Worm (Caenorhabditis elegans) whole organism, L2 larva: Measurements from ENCODE around the gene str-56.
"Not testable (repeated sequence)": the region's sequence is repeated elsewhere in the genome, so short reads cannot be mapped to it uniquely, and the experiment has no call there.

Source experiments
- F13H6.1 ChIP-seq: sonication (generic microtip); optimal IDR thresholded peaks from 2 replicates; lab custom pipeline; 2016; ENCODE audit warnings: missing genetic modification characterization, missing compliant biosample characterization
- R02D3.7 ChIP-seq: fragments of 150-350 bp; optimal IDR thresholded peaks from 2 replicates; lab custom pipeline; 2014; ENCODE audit warnings: missing biosample characterization, missing genetic modification characterization
- Y55F3AM.14 ChIP-seq: fragments of 200-800 bp; sonication (Bioruptor generic); optimal IDR thresholded peaks from 2 replicates; lab custom pipeline; 2018; ENCODE audit warnings: mild to moderate bottlenecking, missing genetic modification characterization, missing compliant biosample characterization
- aly-2 ChIP-seq: fragments of 150-350 bp; optimal IDR thresholded peaks from 2 replicates; lab custom pipeline; 2014; ENCODE audit warnings: missing biosample characterization, missing genetic modification characterization
- ama-1 ChIP-seq: fragments of 150-350 bp; optimal IDR thresholded peaks from 2 replicates; lab custom pipeline; 2018; ENCODE audit warnings: inconsistent platforms
- blmp-1 ChIP-seq: sonication (generic microtip); optimal IDR thresholded peaks from 2 replicates; lab custom pipeline; 2017; ENCODE audit warnings: missing genetic modification characterization, mild to moderate bottlenecking, missing compliant biosample characterization, antibody characterized with exemption, moderate library complexity; ENCODE audit not compliant: insufficient read depth
- ceh-82 ChIP-seq: fragments of 150-350 bp; optimal IDR thresholded peaks from 2 replicates; lab custom pipeline; 2014; ENCODE audit warnings: missing biosample characterization, missing genetic modification characterization
- dmd-4 ChIP-seq: sonication (generic microtip); optimal IDR thresholded peaks from 2 replicates; lab custom pipeline; 2017; ENCODE audit warnings: missing biosample characterization, missing genetic modification characterization
- egl-27 ChIP-seq: sonication (generic microtip); optimal IDR thresholded peaks from 3 replicates; lab custom pipeline; 2017; ENCODE audit warnings: missing biosample characterization, missing genetic modification reagents, missing genetic modification characterization
- elt-1 ChIP-seq: fragments of 150-350 bp; optimal IDR thresholded peaks from 2 replicates; lab custom pipeline; 2014; ENCODE audit warnings: missing biosample characterization, missing genetic modification characterization
- gmeb-1 ChIP-seq: fragments of 150-350 bp; optimal IDR thresholded peaks from 2 replicates; lab custom pipeline; 2014; ENCODE audit warnings: missing biosample characterization, missing genetic modification characterization
- lin-11 ChIP-seq: fragments of 150-350 bp; sonication (generic microtip); optimal IDR thresholded peaks from 2 replicates; lab custom pipeline; 2014; ENCODE audit warnings: missing biosample characterization, missing genetic modification characterization, inconsistent platforms, mixed read lengths
- lin-13 ChIP-seq: fragments of 150-350 bp; optimal IDR thresholded peaks from 2 replicates; lab custom pipeline; 2014; ENCODE audit warnings: missing biosample characterization, missing genetic modification reagents, missing genetic modification characterization
- lin-39 ChIP-seq: fragments of 150-350 bp; optimal IDR thresholded peaks from 2 replicates; lab custom pipeline; 2014; ENCODE audit warnings: missing biosample characterization, missing genetic modification reagents, missing genetic modification characterization
- mab-5 ChIP-seq: fragments of 150-350 bp; optimal IDR thresholded peaks from 2 replicates; lab custom pipeline; 2014; ENCODE audit warnings: missing biosample characterization, missing genetic modification characterization
- nhr-10 ChIP-seq: sonication (generic microtip); optimal IDR thresholded peaks from 2 replicates; lab custom pipeline; 2017; ENCODE audit warnings: missing biosample characterization, missing genetic modification characterization
- nhr-11 ChIP-seq: fragments of 150-350 bp; optimal IDR thresholded peaks from 2 replicates; lab custom pipeline; 2014; ENCODE audit warnings: missing biosample characterization, missing genetic modification characterization
- nhr-12 ChIP-seq: fragments of 150-350 bp; optimal IDR thresholded peaks from 2 replicates; lab custom pipeline; 2014; ENCODE audit warnings: missing biosample characterization, missing genetic modification characterization
- nhr-21 ChIP-seq: fragments of 150-350 bp; optimal IDR thresholded peaks from 2 replicates; lab custom pipeline; 2014; ENCODE audit warnings: missing biosample characterization, missing genetic modification characterization
- nhr-23 ChIP-seq: fragments of 150-350 bp; optimal IDR thresholded peaks from 2 replicates; lab custom pipeline; 2014; ENCODE audit warnings: missing biosample characterization, missing genetic modification reagents, missing genetic modification characterization
- nhr-237 ChIP-seq: fragments of 150-350 bp; optimal IDR thresholded peaks from 2 replicates; lab custom pipeline; 2014; ENCODE audit warnings: missing biosample characterization, missing genetic modification characterization
- nhr-25 ChIP-seq: fragments of 150-350 bp; sonication (generic microtip); optimal IDR thresholded peaks from 3 replicates; lab custom pipeline; 2014; ENCODE audit warnings: missing biosample characterization, missing genetic modification characterization
- nhr-6 ChIP-seq: fragments of 150-350 bp; optimal IDR thresholded peaks from 2 replicates; lab custom pipeline; 2014; ENCODE audit warnings: missing biosample characterization, missing genetic modification characterization
- peb-1 ChIP-seq: fragments of 150-350 bp; optimal IDR thresholded peaks from 2 replicates; lab custom pipeline; 2014; ENCODE audit warnings: missing biosample characterization, missing genetic modification characterization
- sem-4 ChIP-seq: fragments of 150-350 bp; optimal IDR thresholded peaks from 2 replicates; lab custom pipeline; 2014; ENCODE audit warnings: missing biosample characterization, missing genetic modification reagents, missing genetic modification characterization
- skn-1 ChIP-seq: sonication (generic microtip); optimal IDR thresholded peaks from 2 replicates; lab custom pipeline; 2017; ENCODE audit warnings: missing biosample characterization, missing genetic modification characterization
- sma-3 ChIP-seq: sonication (generic microtip); optimal IDR thresholded peaks from 2 replicates; lab custom pipeline; 2016; ENCODE audit warnings: missing genetic modification reagents, missing genetic modification characterization, missing compliant biosample characterization
- snpc-4 ChIP-seq: fragments of 150-350 bp; optimal IDR thresholded peaks from 2 replicates; lab custom pipeline; 2014; ENCODE audit warnings: missing biosample characterization, missing genetic modification characterization
- unc-39 ChIP-seq: fragments of 150-350 bp; optimal IDR thresholded peaks from 2 replicates; lab custom pipeline; 2014; ENCODE audit warnings: missing biosample characterization, missing genetic modification characterization
- unc-62 ChIP-seq: fragments of 150-350 bp; optimal IDR thresholded peaks from 2 replicates; lab custom pipeline; 2014; ENCODE audit warnings: missing biosample characterization, missing genetic modification reagents, missing genetic modification characterization
- zag-1 ChIP-seq: fragments of 150-350 bp; optimal IDR thresholded peaks from 2 replicates; lab custom pipeline; 2014; ENCODE audit warnings: missing biosample characterization, missing genetic modification characterization
- ztf-1 ChIP-seq: fragments of 200-800 bp; sonication (Bioruptor generic); conservative IDR thresholded peaks from 2 replicates; pipeline ENCODE4 v1.3.6; 2022; ENCODE audit warnings: missing genetic modification characterization, missing compliant biosample characterization
- ztf-11 ChIP-seq: sonication (generic microtip); optimal IDR thresholded peaks from 2 replicates; lab custom pipeline; 2017; ENCODE audit warnings: missing biosample characterization, missing genetic modification characterization
- ztf-4 ChIP-seq: fragments of 150-350 bp; optimal IDR thresholded peaks from 2 replicates; lab custom pipeline; 2014; ENCODE audit warnings: missing biosample characterization, missing genetic modification characterization

The str-56 gene

ce11 chrV:15897696-15898095, 25.3 kb downstream of the str-56 start, which contains the start of gene str-60:
TSS of gene str-60 (plus strand) at chrV:15897996.
- TF ChIP-seq nhr-25 (tag; lab: Kevin White, UChicago) (no peak), unc-62 (GFP tag; lab: Kevin White, UChicago) (no peak), snpc-4 (tag; lab: Kevin White, UChicago) (no peak), blmp-1 (tag; lab: Kevin White, UChicago) (no peak)

- no peak for TF ChIP-seq peb-1 (tag; lab: Kevin White, UChicago)
- no peak for TF ChIP-seq F13H6.1 (tag; lab: Kevin White, UChicago)
- TF ChIP-seq nhr-10: no peak
- TF ChIP-seq nhr-11 (tag; lab: Kevin White, UChicago): no peak
- no peak for TF ChIP-seq R02D3.7
- TF ChIP-seq nhr-21 (tag; lab: Kevin White, UChicago): no peak
- no peak for TF ChIP-seq ztf-11 (tag; lab: Kevin White, UChicago)
- TF ChIP-seq nhr-6 (tag; lab: Kevin White, UChicago): no peak
- TF ChIP-seq gmeb-1 (tag; lab: Kevin White, UChicago): no peak
- TF ChIP-seq lin-11 (tag; lab: Kevin White, UChicago): no peak
- TF ChIP-seq elt-1 (tag; lab: Kevin White, UChicago): no peak
- TF ChIP-seq sem-4: no peak
- no peak for TF ChIP-seq dmd-4 (tag; lab: Kevin White, UChicago)
- TF ChIP-seq egl-27 (tag; lab: Kevin White, UChicago): no peak
- TF ChIP-seq mab-5 (tag; lab: Kevin White, UChicago): no peak
- TF ChIP-seq sma-3 (GFP tag; lab: Kevin White, UChicago): no peak
- no peak for TF ChIP-seq ztf-4
These were observed 27.3 kb downstream of the str-56 start, which contains the start of gene T06C12.14 for ce11 chrV:15899696-15900095. TSS of gene T06C12.14 (plus strand) at chrV:15899996.

ce11 chrV:15900564-15900963, 28.2 kb downstream of the str-56 start:
- TF ChIP-seq skn-1 (tag; lab: Kevin White, UChicago) (no peak), elt-1 (tag; lab: Kevin White, UChicago) (no peak), aly-2 (no peak)
- TF ChIP-seq, all 48 proteins: peak for 0

ce11 chrV:15905530-15905929, 33.2 kb downstream of the str-56 start, which contains the start of the genes F35E8.1 and F35E8.2:
TSS of gene F35E8.1 (minus strand) at chrV:15905630.
TSS of gene F35E8.2 (plus strand) at chrV:15905661.
- TF ChIP-seq dmd-4 (tag; lab: Kevin White, UChicago); zag-1; nhr-6 (tag; lab: Kevin White, UChicago): not testable (repeated sequence)

ce11 chrV:15911848-15912247, 39.5 kb downstream of the str-56 start, which contains the start of gene F35E8.6:
TSS of gene F35E8.6 (plus strand) at chrV:15912148.
- TF ChIP-seq ztf-1 (GFP tag; lab: Robert Waterston, UW) (no peak), lin-39 (tag; lab: Kevin White, UChicago) (no peak), sem-4 (no peak), skn-1 (tag; lab: Kevin White, UChicago) (no peak), nhr-237 (no peak), sma-3 (GFP tag; lab: Kevin White, UChicago) (no peak), lin-13 (GFP tag; lab: Kevin White, UChicago) (no peak), elt-1 (tag; lab: Kevin White, UChicago) (no peak), nhr-23 (tag; lab: Kevin White, UChicago) (no peak), nhr-6 (tag; lab: Kevin White, UChicago) (no peak), ama-1 (lab: Kevin White, UChicago) (no peak), nhr-25 (tag; lab: Kevin White, UChicago) (no peak), nhr-10 (no peak), nhr-12 (tag; lab: Kevin White, UChicago) (no peak), ztf-11 (tag; lab: Kevin White, UChicago) (no peak), ceh-82 (tag; lab: Kevin White, UChicago) (no peak), Y55F3AM.14 (GFP tag; lab: Kevin White, UChicago) (no peak), mab-5 (tag; lab: Kevin White, UChicago) (no peak), aly-2 (no peak), unc-39 (tag; lab: Kevin White, UChicago) (no peak)
